Worm (Caenorhabditis elegans): ENCODE measurements around the gene F35F10.1.

DNA sequence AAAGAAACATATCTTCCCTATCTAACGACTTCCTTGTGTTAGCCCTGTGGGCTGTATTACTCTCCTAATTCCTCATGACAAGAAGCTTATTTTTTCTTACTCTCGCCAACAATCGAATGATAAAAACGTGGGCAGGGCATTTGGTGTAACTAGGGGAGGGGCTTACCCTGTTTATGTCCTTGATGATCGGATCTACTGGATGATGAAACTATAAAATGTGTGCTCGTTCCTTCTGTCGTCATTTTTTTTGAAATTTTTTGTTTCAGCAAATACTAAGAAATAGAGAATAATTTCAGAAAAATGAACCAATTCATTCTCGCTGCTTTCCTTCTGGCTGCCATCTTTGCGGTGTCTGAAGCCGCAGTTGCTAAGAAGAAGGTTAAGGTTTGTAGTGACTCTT is 26.4 kb downstream of the F35F10.1 start, which contains the start of gene C17B7.3:
- TF ChIP-seq egl-27 (tag; optimal IDR thresholded peaks at IDR 0.05): no peak
- TF ChIP-seq elt-2 (tag; optimal IDR thresholded peaks at IDR 0.05): no peak
- TF ChIP-seq nhr-28 (tag; optimal IDR thresholded peaks at IDR 0.05): no peak
- TF ChIP-seq pqm-1 (tag; optimal IDR thresholded peaks at IDR 0.05): no peak
- TF ChIP-seq lin-13 (GFP tag; optimal IDR thresholded peaks at IDR 0.05): no peak
- no peak for TF ChIP-seq sox-4 (tag; optimal IDR thresholded peaks at IDR 0.05)
- no peak for TF ChIP-seq C34B4.2 (tag; optimal IDR thresholded peaks at IDR 0.05)
- no peak for TF ChIP-seq unc-130 (tag; optimal IDR thresholded peaks at IDR 0.05)
- TF ChIP-seq ets-5 (GFP tag; IDR thresholded peaks at IDR 0.05): no peak
- no peak for TF ChIP-seq lir-3 (tag; optimal IDR thresholded peaks at IDR 0.05; ENCODE audit: poor library complexity)
- TF ChIP-seq nhr-84 (tag; optimal IDR thresholded peaks at IDR 0.05): no peak
- TF ChIP-seq alr-1 (tag; optimal IDR thresholded peaks at IDR 0.05; ENCODE audit: borderline replicate concordance): no peak

Measured in whole organism, L1 larva.